Fruit fly (Drosophila melanogaster): ENCODE data around the gene CG42740.

dm6 chr3R:30428459-30428858, 5.7 kb upstream of the CG42740 start, which contains the start of gene CG15533:
- no peak for TF ChIP-seq zfh2 (GFP tag; optimal IDR thresholded peaks at IDR 0.05)
- TF ChIP-seq CG13775 (GFP tag; optimal IDR thresholded peaks at IDR 0.05), result no peak

Data from whole organism, embryonic.